Fruit fly (Drosophila melanogaster): ENCODE results near the gene CG7017.

CG7017 gene

dm6 chr3L:20221412-20221864, 9.5 kb upstream of the CG7017 start, which contains the start of gene CG17145:
TSS of gene CG17145 (plus strand) at chr3L:20221814.
- TF ChIP-seq bab1 (GFP tag; optimal IDR thresholded peaks at IDR 0.05) (no peak), toe (GFP tag; optimal IDR thresholded peaks at IDR 0.05) (no peak), CG5204 (GFP tag; optimal IDR thresholded peaks at IDR 0.05) (no peak)

dm6 chr3L:20220918-20221317, 9.0 kb upstream of the CG7017 start:
- TF ChIP-seq CG1620 (GFP tag; optimal IDR thresholded peaks at IDR 0.05): no peak
- TF ChIP-seq kay (GFP tag; ENCODE audit: borderline replicate concordance): no peak
- no peak for TF ChIP-seq CG7101 (tag; optimal IDR thresholded peaks at IDR 0.05)
- no peak for TF ChIP-seq bab1 (GFP tag; optimal IDR thresholded peaks at IDR 0.05)
- no peak for TF ChIP-seq Mnt (GFP tag; optimal IDR thresholded peaks at IDR 0.05)
- TF ChIP-seq Hr96 (GFP tag; optimal IDR thresholded peaks at IDR 0.05): no peak
- TF ChIP-seq CG11617 (GFP tag; optimal IDR thresholded peaks at IDR 0.05): no peak
- no peak for TF ChIP-seq Crg-1 (GFP tag; optimal IDR thresholded peaks at IDR 0.05)
- TF ChIP-seq CG12768 (GFP tag; optimal IDR thresholded peaks at IDR 0.05): no peak
- TF ChIP-seq cic (GFP tag; optimal IDR thresholded peaks at IDR 0.05): no peak
- no peak for TF ChIP-seq CG14711 (tag; optimal IDR thresholded peaks at IDR 0.05)
- no peak for TF ChIP-seq CG7045 (GFP tag; optimal IDR thresholded peaks at IDR 0.05)
- no peak for TF ChIP-seq pad (GFP tag; optimal IDR thresholded peaks at IDR 0.05)
- no peak for TF ChIP-seq ovo (GFP tag; optimal IDR thresholded peaks at IDR 0.05)
- TF ChIP-seq CG5204 (GFP tag; optimal IDR thresholded peaks at IDR 0.05): no peak
- no peak for TF ChIP-seq tj (GFP tag; optimal IDR thresholded peaks at IDR 0.05)
- no peak for TF ChIP-seq CG33017 (tag; optimal IDR thresholded peaks at IDR 0.05)

- TF ChIP-seq Crg-1 (GFP tag; optimal IDR thresholded peaks at IDR 0.05) (no peak), CG7101 (tag; optimal IDR thresholded peaks at IDR 0.05) (no peak), cic (GFP tag; optimal IDR thresholded peaks at IDR 0.05) (no peak), Hr96 (GFP tag; optimal IDR thresholded peaks at IDR 0.05) (no peak), CG11617 (GFP tag; optimal IDR thresholded peaks at IDR 0.05) (no peak), kay (GFP tag; ENCODE audit: borderline replicate concordance) (no peak), Mnt (GFP tag; optimal IDR thresholded peaks at IDR 0.05) (no peak), CG7045 (GFP tag; optimal IDR thresholded peaks at IDR 0.05) (no peak), CG33017 (tag; optimal IDR thresholded peaks at IDR 0.05) (no peak), bab1 (GFP tag; optimal IDR thresholded peaks at IDR 0.05) (no peak), Clk (GFP tag; optimal IDR thresholded peaks at IDR 0.05) (no peak), CG1620 (GFP tag; optimal IDR thresholded peaks at IDR 0.05) (no peak)
These were observed 8.5 kb upstream of the CG7017 start, which contains the start of gene CG6933 for dm6 chr3L:20220374-20220773. TSS of gene CG6933 (minus strand) at chr3L:20220420.

dm6 chr3L:20209896-20210295, 2.0 kb downstream of the CG7017 start:
- no peak for TF ChIP-seq Hr96 (GFP tag; optimal IDR thresholded peaks at IDR 0.05)
- TF ChIP-seq Clk (GFP tag; optimal IDR thresholded peaks at IDR 0.05): no peak
- no peak for TF ChIP-seq CG5204 (GFP tag; optimal IDR thresholded peaks at IDR 0.05)
- TF ChIP-seq CG7045 (GFP tag; optimal IDR thresholded peaks at IDR 0.05): no peak
- TF ChIP-seq toe (GFP tag; optimal IDR thresholded peaks at IDR 0.05): no peak
- TF ChIP-seq kay (GFP tag; ENCODE audit: borderline replicate concordance): no peak

- TF ChIP-seq bab1 (GFP tag; optimal IDR thresholded peaks at IDR 0.05) (no peak), cic (GFP tag; optimal IDR thresholded peaks at IDR 0.05) (peak; percentile 32)
These were observed 2.8 kb downstream of the CG7017 start for dm6 chr3L:20209092-20209491.

- TF ChIP-seq kay (GFP tag; ENCODE audit: borderline replicate concordance) (peak; percentile 57), CG14711 (tag; optimal IDR thresholded peaks at IDR 0.05) (no peak)
These were observed 4.9 kb downstream of the CG7017 start, which contains the start of gene CG6996 for dm6 chr3L:20206950-20207584. TSS of gene CG6996 (plus strand) at chr3L:20207534.

- no peak for TF ChIP-seq Hr96 (GFP tag; optimal IDR thresholded peaks at IDR 0.05)
- TF ChIP-seq toe (GFP tag; optimal IDR thresholded peaks at IDR 0.05): no peak
- TF ChIP-seq tj (GFP tag; optimal IDR thresholded peaks at IDR 0.05): no peak
- TF ChIP-seq Clk (GFP tag; optimal IDR thresholded peaks at IDR 0.05): no peak
- TF ChIP-seq bab1 (GFP tag; optimal IDR thresholded peaks at IDR 0.05): no peak
- no peak for TF ChIP-seq Mnt (GFP tag; optimal IDR thresholded peaks at IDR 0.05)
- TF ChIP-seq CG7101 (tag; optimal IDR thresholded peaks at IDR 0.05): no peak
- TF ChIP-seq CG7045 (GFP tag; optimal IDR thresholded peaks at IDR 0.05): no peak
- no peak for TF ChIP-seq cic (GFP tag; optimal IDR thresholded peaks at IDR 0.05)
- no peak for TF ChIP-seq CG1620 (GFP tag; optimal IDR thresholded peaks at IDR 0.05)
- no peak for TF ChIP-seq ovo (GFP tag; optimal IDR thresholded peaks at IDR 0.05)
- no peak for TF ChIP-seq cnc (optimal IDR thresholded peaks at IDR 0.05)
- TF ChIP-seq CG12768 (GFP tag; optimal IDR thresholded peaks at IDR 0.05): no peak
- no peak for TF ChIP-seq pad (GFP tag; optimal IDR thresholded peaks at IDR 0.05)
These were observed 6.0 kb downstream of the CG7017 start, which contains the start of gene CG7290 for dm6 chr3L:20205946-20206345. TSS of gene CG7290 (minus strand) at chr3L:20206046.

All from whole organism, adult.